Worm (Caenorhabditis elegans): Measurements from ENCODE around the gene irld-47.

ce11 chrII:7838661-7839060, 16.3 kb upstream of the irld-47 start:
- TF ChIP-seq sea-2 (GFP tag; optimal IDR thresholded peaks at IDR 0.05) (peak; percentile 5), pha-4 (tag; optimal IDR thresholded peaks at IDR 0.05) (peak; percentile 1), jun-1 (tag; optimal IDR thresholded peaks at IDR 0.05) (no peak), R02D3.7 (tag; optimal IDR thresholded peaks at IDR 0.05) (no peak), snpc-4 (tag; optimal IDR thresholded peaks at IDR 0.05) (no peak), ama-1 (optimal IDR thresholded peaks at IDR 0.05) (no peak), nhr-76 (tag; optimal IDR thresholded peaks at IDR 0.05) (no peak), lin-15B (tag; optimal IDR thresholded peaks at IDR 0.05) (no peak), pqm-1 (tag; optimal IDR thresholded peaks at IDR 0.05) (no peak)
